Fruit fly (Drosophila melanogaster): ENCODE results near the gene tin.

Gene tin

dm6 chr3R:21330542-21330941 lies 48.2 kb upstream of the tin start (continued):
- TF ChIP-seq CG8359 (GFP tag; optimal IDR thresholded peaks at IDR 0.05; ENCODE audit: borderline replicate concordance) = no peak
- no peak for TF ChIP-seq Mad (GFP tag; optimal IDR thresholded peaks at IDR 0.05)
- no peak for TF ChIP-seq tx (GFP tag; optimal IDR thresholded peaks at IDR 0.05)
- TF ChIP-seq Sin3A (optimal IDR thresholded peaks at IDR 0.05) = no peak
- peak; percentile 15 for TF ChIP-seq CG12942 (GFP tag; optimal IDR thresholded peaks at IDR 0.05)
- no peak for TF ChIP-seq ERR (GFP tag; optimal IDR thresholded peaks at IDR 0.05)
- TF ChIP-seq scrt (GFP tag; optimal IDR thresholded peaks at IDR 0.05) = peak; percentile 47
- peak; percentile 52; the same call in 1 of the 2 replicates for TF ChIP-seq Atf6 (GFP tag; IDR thresholded peaks at IDR 0.05)
- peak; percentile 69 for TF ChIP-seq CG8924 (tag; optimal IDR thresholded peaks at IDR 0.05)
- TF ChIP-seq Dip3 (GFP tag; optimal IDR thresholded peaks at IDR 0.05) = peak; percentile 42
- TF ChIP-seq CG6683 (GFP tag; optimal IDR thresholded peaks at IDR 0.05) = no peak
- no peak for TF ChIP-seq gce (GFP tag; IDR thresholded peaks at IDR 0.05)
- no peak for TF ChIP-seq bbx (GFP tag; IDR thresholded peaks at IDR 0.05; ENCODE audit: partially characterized antibody)
- peak; percentile 58; the same call in 1 of the 2 replicates for TF ChIP-seq Ptx1 (GFP tag; IDR thresholded peaks at IDR 0.05)
- TF ChIP-seq kah (GFP tag; optimal IDR thresholded peaks at IDR 0.05) = peak; percentile 37
- no peak for TF ChIP-seq Kr (GFP tag; optimal IDR thresholded peaks at IDR 0.05)
- TF ChIP-seq hkb (optimal IDR thresholded peaks at IDR 0.05) = no peak
- peak; percentile 64 for TF ChIP-seq hkb (GFP tag; IDR thresholded peaks at IDR 0.05)
- TF ChIP-seq CG1832 (GFP tag; optimal IDR thresholded peaks at IDR 0.05) = no peak
- no peak for TF ChIP-seq yki (optimal IDR thresholded peaks at IDR 0.05)
- no peak for TF ChIP-seq Stat92E (GFP tag; optimal IDR thresholded peaks at IDR 0.05)
- peak; percentile 39 for TF ChIP-seq CG16863 (GFP tag; optimal IDR thresholded peaks at IDR 0.05)
- TF ChIP-seq dysf (GFP tag; IDR thresholded peaks at IDR 0.05) = no peak; the same call in 2 of the 3 replicates
- TF ChIP-seq CG9609 (GFP tag; optimal IDR thresholded peaks at IDR 0.05) = peak; percentile 54
- no peak for TF ChIP-seq Taf1 (GFP tag; IDR thresholded peaks at IDR 0.05)
- TF ChIP-seq slbo (GFP tag; IDR thresholded peaks at IDR 0.05) = peak; percentile 60
- peak; percentile 58 for TF ChIP-seq trem (tag; optimal IDR thresholded peaks at IDR 0.05)
- no peak for TF ChIP-seq Hmx (GFP tag; optimal IDR thresholded peaks at IDR 0.05)
- TF ChIP-seq D (optimal IDR thresholded peaks at IDR 0.05) = no peak
- peak; percentile 32 for TF ChIP-seq D (GFP tag; optimal IDR thresholded peaks at IDR 0.05)
- TF ChIP-seq CrebB (tag; optimal IDR thresholded peaks at IDR 0.05) = peak; percentile 54
- no peak for TF ChIP-seq BEAF-32 (GFP tag; optimal IDR thresholded peaks at IDR 0.05)
- TF ChIP-seq so (GFP tag; IDR thresholded peaks at IDR 0.05) = peak; percentile 62; the same call in 2 of the 3 replicates
- no peak for TF ChIP-seq Dip2 (GFP tag; IDR thresholded peaks at IDR 0.05)
- TF ChIP-seq tap (tag; optimal IDR thresholded peaks at IDR 0.05) = no peak
- no peak for TF ChIP-seq Ada2b (GFP tag; IDR thresholded peaks at IDR 0.05)
- peak; percentile 3 for TF ChIP-seq zfh2 (GFP tag; optimal IDR thresholded peaks at IDR 0.05)
- TF ChIP-seq bsh (GFP tag; optimal IDR thresholded peaks at IDR 0.05) = peak; percentile 15 to 79
- 0 out of 2 replicates have a peak, but pooled peaks have one; percentile 25 for TF ChIP-seq CG31224 (GFP tag; IDR thresholded peaks at IDR 0.05)
- no peak for TF ChIP-seq sc (optimal IDR thresholded peaks at IDR 0.05)
- TF ChIP-seq sc (GFP tag; optimal IDR thresholded peaks at IDR 0.05) = peak; percentile 14
- TF ChIP-seq NfI (GFP tag; optimal IDR thresholded peaks at IDR 0.05) = peak; percentile 22
- TF ChIP-seq Hr51 (GFP tag; optimal IDR thresholded peaks at IDR 0.05) = peak; percentile 23 to 59
- TF ChIP-seq peb (GFP tag; IDR thresholded peaks at IDR 0.05) = no peak
- no peak for TF ChIP-seq NC2α (GFP tag; optimal IDR thresholded peaks at IDR 0.05)
- TF ChIP-seq cwo (GFP tag; optimal IDR thresholded peaks at IDR 0.05) = no peak
- no peak for TF ChIP-seq Fer2 (tag; optimal IDR thresholded peaks at IDR 0.05)
- TF ChIP-seq HLH4C (GFP tag; IDR thresholded peaks at IDR 0.05; ENCODE audit: partially characterized antibody) = no peak
- TF ChIP-seq ems (GFP tag; optimal IDR thresholded peaks at IDR 0.05) = no peak
- TF ChIP-seq sens-2 (GFP tag; IDR thresholded peaks at IDR 0.05) = peak; percentile 57
- TF ChIP-seq GATAe (GFP tag; conservative IDR thresholded peaks at IDR 0.05) = no peak
- TF ChIP-seq CG1792 (GFP tag; optimal IDR thresholded peaks at IDR 0.05) = no peak
- TF ChIP-seq CG17385 (GFP tag; optimal IDR thresholded peaks at IDR 0.05) = peak; percentile 61

All from whole organism, embryonic.